Fruit fly (Drosophila melanogaster) Kc167 (cell line): ENCODE data around the gene CG32388.

Experiments
- Myc ChIP-seq: fragments of >200 bp; optimal IDR thresholded peaks from 2 replicates; lab custom pipeline; 2017; ENCODE audit warnings: missing external identifiers
- Sin3A ChIP-seq: fragments of >200 bp; optimal IDR thresholded peaks from 2 replicates; lab custom pipeline; 2018; ENCODE audit warnings: missing external identifiers
- h ChIP-seq: fragments of >200 bp; optimal IDR thresholded peaks from 3 replicates; lab custom pipeline; 2018; ENCODE audit warnings: missing external identifiers
- insv ChIP-seq: fragments of >200 bp; optimal IDR thresholded peaks from 3 replicates; lab custom pipeline; 2018; ENCODE audit warnings: missing external identifiers
- psq ChIP-seq: fragments of >200 bp; optimal IDR thresholded peaks from 2 replicates; lab custom pipeline; 2017; ENCODE audit warnings: missing external identifiers
- ttk ChIP-seq: sonication (Bioruptor generic); optimal IDR thresholded peaks from 2 replicates; lab custom pipeline; 2017; ENCODE audit warnings: missing external identifiers

DNA sequence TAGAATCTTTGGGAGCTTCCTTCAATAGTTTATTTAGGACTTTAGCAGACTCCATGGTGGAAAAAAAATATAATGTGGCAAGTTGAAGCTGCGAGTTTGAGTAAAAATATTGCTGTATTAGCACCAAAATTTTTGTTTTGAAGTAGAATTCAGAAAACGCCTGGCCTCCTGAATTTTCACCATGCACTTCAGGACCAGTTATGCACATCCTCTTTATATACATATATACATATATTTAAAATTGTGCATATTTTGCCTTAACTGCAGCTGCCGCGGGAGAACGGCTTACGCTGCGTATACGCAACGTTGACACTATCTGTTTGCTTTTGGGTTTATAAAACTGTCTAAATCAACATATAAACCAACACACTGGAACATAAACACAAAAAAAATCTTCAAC lies 42.3 kb upstream of the CG32388 start, which contains the start of gene CG17744:
- TF ChIP-seq h (lab: Kevin White, UChicago) = no peak
- no peak for TF ChIP-seq insv (lab: Kevin White, UChicago)
- no peak for TF ChIP-seq Myc (lab: Kevin White, UChicago)
- TF ChIP-seq psq (lab: Kevin White, UChicago) = no peak
- no peak for TF ChIP-seq ttk (lab: Kevin White, UChicago)
- TF ChIP-seq Sin3A (lab: Kevin White, UChicago) = no peak
